Worm (Caenorhabditis elegans): ENCODE measurements around the gene trap-3.

The trap-3 gene

ce11 chrIV:2416738-2417137, 27.5 kb downstream of the trap-3 start:
- TF ChIP-seq aha-1 (tag) (peak; percentile 76), unc-62 (GFP tag; optimal IDR thresholded peaks at IDR 0.05 in 1 of 2) (peak in 1 of 2 experiments; percentile 43), unc-62 (tag; optimal IDR thresholded peaks at IDR 0.05) (no peak), Y48G9A.11 (GFP tag; IDR thresholded peaks at IDR 0.05) (no peak)

- no peak for TF ChIP-seq nhr-11 (tag; optimal IDR thresholded peaks at IDR 0.05)
- TF ChIP-seq sdz-12 (GFP tag; optimal IDR thresholded peaks at IDR 0.05), result no peak
- no peak for TF ChIP-seq vab-7 (GFP tag; IDR thresholded peaks at IDR 0.05)
- TF ChIP-seq lin-15B (tag; optimal IDR thresholded peaks at IDR 0.05), result no peak
- no peak for TF ChIP-seq gei-8 (GFP tag; optimal IDR thresholded peaks at IDR 0.05)
- no peak for TF ChIP-seq unc-62 (GFP tag; optimal IDR thresholded peaks at IDR 0.05 in 1 of 2)
- no peak for TF ChIP-seq unc-62 (tag; optimal IDR thresholded peaks at IDR 0.05)
- no peak for TF ChIP-seq unc-39 (tag; optimal IDR thresholded peaks at IDR 0.05)
- no peak for TF ChIP-seq D1046.2 (GFP tag; IDR thresholded peaks at IDR 0.05)
- TF ChIP-seq madf-9 (GFP tag; conservative IDR thresholded peaks at IDR 0.05), result no peak
- TF ChIP-seq pha-4 (GFP tag; IDR thresholded peaks at IDR 0.05), result no peak
- TF ChIP-seq pha-4 (tag; optimal IDR thresholded peaks at IDR 0.05), result no peak
Measured at ce11 chrIV:2432693-2433092, 43.4 kb downstream of the trap-3 start, which contains the start of gene C45G7.4. TSS of gene C45G7.4 (plus strand) at chrIV:2432993.

ce11 chrIV:2434366-2434765, 45.1 kb downstream of the trap-3 start:
- TF ChIP-seq tag-97 (GFP tag; IDR thresholded peaks at IDR 0.05) (no peak), set-16 (GFP tag; IDR thresholded peaks at IDR 0.05) (peak; percentile 68)
